Worm (Caenorhabditis elegans) whole organism, early embryonic: ENCODE data around the gene abu-12.

Experiments
- B0310.2 ChIP-seq: sonication (generic microtip); optimal IDR thresholded peaks from 2 replicates; lab custom pipeline; 2016; ENCODE audit warnings: mild to moderate bottlenecking, missing genetic modification characterization, missing compliant biosample characterization
- F13C5.2 ChIP-seq: sonication (generic microtip); optimal IDR thresholded peaks from 2 replicates; lab custom pipeline; 2017; ENCODE audit warnings: mild to moderate bottlenecking, missing genetic modification characterization, inconsistent platforms, missing compliant biosample characterization
- aly-1 ChIP-seq: sonication (generic microtip); optimal IDR thresholded peaks from 2 replicates; lab custom pipeline; 2016; ENCODE audit warnings: missing genetic modification characterization, missing compliant biosample characterization
- ama-1 ChIP-seq: fragments of 150-350 bp; optimal IDR thresholded peaks from 2 replicates; lab custom pipeline; 2014
- ceh-13 ChIP-seq: fragments of 200-800 bp; sonication (Bioruptor generic); optimal IDR thresholded peaks from 2 replicates; lab custom pipeline; 2018; ENCODE audit warnings: mild to moderate bottlenecking, missing genetic modification characterization, missing compliant biosample characterization
- ceh-36 ChIP-seq: sonication (generic microtip); optimal IDR thresholded peaks from 2 replicates; lab custom pipeline; 2016; ENCODE audit warnings: missing genetic modification characterization, inconsistent platforms, missing compliant biosample characterization
- ets-7 ChIP-seq: sonication (generic microtip); optimal IDR thresholded peaks from 2 replicates; lab custom pipeline; 2016; ENCODE audit warnings: missing genotype, missing genetic modification characterization, missing compliant biosample characterization
- flt-1 ChIP-seq: fragments of 200-800 bp; sonication (Bioruptor generic); IDR thresholded peaks from 2 replicates; pipeline ENCODE4 v1.3.6; 2022; ENCODE audit warnings: missing genetic modification characterization, missing compliant biosample characterization
- hmbx-1 ChIP-seq: sonication (generic microtip); optimal IDR thresholded peaks from 2 replicates; lab custom pipeline; 2016; ENCODE audit warnings: mild to moderate bottlenecking, missing genetic modification characterization, missing compliant biosample characterization
- hmg-4 ChIP-seq: fragments of 200-800 bp; sonication (Bioruptor generic); optimal IDR thresholded peaks from 2 replicates; lab custom pipeline; 2018; ENCODE audit warnings: mild to moderate bottlenecking, missing genetic modification characterization, missing compliant biosample characterization
- hnd-1 ChIP-seq: sonication (generic microtip); optimal IDR thresholded peaks from 2 replicates; lab custom pipeline; 2016; ENCODE audit warnings: missing genetic modification characterization, missing compliant biosample characterization
- pes-1 ChIP-seq: fragments of 200-800 bp; sonication (Bioruptor generic); IDR thresholded peaks from 2 replicates; pipeline ENCODE4 v1.3.6; 2022; ENCODE audit warnings: missing genetic modification reagents, missing genetic modification characterization, missing compliant biosample characterization
- scrt-1 ChIP-seq: fragments of 200-800 bp; sonication (Bioruptor generic); IDR thresholded peaks from 2 replicates; pipeline ENCODE4 v1.3.6; 2022; ENCODE audit warnings: missing genetic modification characterization, missing compliant biosample characterization
- sea-1 ChIP-seq: fragments of 200-800 bp; sonication (Bioruptor generic); conservative IDR thresholded peaks from 2 replicates; pipeline ENCODE4 v1.3.6; 2022; ENCODE audit warnings: missing genetic modification characterization, missing compliant biosample characterization
- tbx-11 ChIP-seq: fragments of 200-800 bp; sonication (Bioruptor generic); IDR thresholded peaks from 2 replicates; pipeline ENCODE4 v1.3.6; 2022; ENCODE audit warnings: missing genetic modification characterization, missing compliant biosample characterization
- tbx-37 ChIP-seq: fragments of 200-800 bp; sonication (Bioruptor generic); conservative IDR thresholded peaks from 2 replicates; pipeline ENCODE4 v1.3.6; 2022; ENCODE audit warnings: missing genetic modification reagents, missing genetic modification characterization, missing compliant biosample characterization
- tra-4 ChIP-seq: sonication (generic microtip); optimal IDR thresholded peaks from 2 replicates; lab custom pipeline; 2017; ENCODE audit warnings: missing genetic modification characterization, missing compliant biosample characterization

abu-12 gene

ce11 chrX:457139-457802, at the start of gene abu-12:
abu-12 (minus strand) TSS chrX:457610.
- TF ChIP-seq flt-1 (GFP tag; lab: Robert Waterston, UW) (no peak), hmg-4 (no peak), pes-1 (GFP tag; lab: Robert Waterston, UW) (no peak), tbx-37 (GFP tag; lab: Robert Waterston, UW) (no peak), B0310.2 (no peak)

- TF ChIP-seq F13C5.2 (tag; lab: Kevin White, UChicago) (no peak), aly-1 (tag; lab: Kevin White, UChicago) (no peak), scrt-1 (GFP tag; lab: Robert Waterston, UW) (no peak), ceh-36 (tag; lab: Kevin White, UChicago) (no peak), ceh-13 (GFP tag; lab: Kevin White, UChicago) (no peak), ama-1 (lab: Kevin White, UChicago) (no peak), B0310.2 (no peak), flt-1 (GFP tag; lab: Robert Waterston, UW) (no peak), sea-1 (GFP tag; lab: Robert Waterston, UW) (no peak), tbx-37 (GFP tag; lab: Robert Waterston, UW) (no peak), tra-4 (tag; lab: Kevin White, UChicago) (no peak), tbx-11 (no peak), hmg-4 (no peak), hnd-1 (tag; lab: Kevin White, UChicago) (no peak), ets-7 (tag; lab: Kevin White, UChicago) (no peak), hmbx-1 (tag; lab: Kevin White, UChicago) (no peak)
These were observed 49.4 kb upstream of the abu-12 start, which contains the start of gene B0310.2 for ce11 chrX:506848-507247. B0310.2 (minus strand) TSS chrX:506948.

ce11 chrX:505014-505413, 47.6 kb upstream of the abu-12 start:
- no peak for TF ChIP-seq tra-4 (tag; lab: Kevin White, UChicago)
- TF ChIP-seq F13C5.2 (tag; lab: Kevin White, UChicago), result no peak
- no peak for TF ChIP-seq ets-7 (tag; lab: Kevin White, UChicago)
- no peak for TF ChIP-seq flt-1 (GFP tag; lab: Robert Waterston, UW)
- TF ChIP-seq tbx-37 (GFP tag; lab: Robert Waterston, UW), result no peak
- TF ChIP-seq hmg-4, result no peak
- no peak for TF ChIP-seq ceh-13 (GFP tag; lab: Kevin White, UChicago)
- TF ChIP-seq hnd-1 (tag; lab: Kevin White, UChicago), result no peak

- no peak for TF ChIP-seq ets-7 (tag; lab: Kevin White, UChicago)
- TF ChIP-seq flt-1 (GFP tag; lab: Robert Waterston, UW), result no peak
- no peak for TF ChIP-seq ceh-13 (GFP tag; lab: Kevin White, UChicago)
- no peak for TF ChIP-seq B0310.2
- no peak for TF ChIP-seq aly-1 (tag; lab: Kevin White, UChicago)
- TF ChIP-seq hmbx-1 (tag; lab: Kevin White, UChicago), result no peak
- TF ChIP-seq tra-4 (tag; lab: Kevin White, UChicago), result no peak
- TF ChIP-seq tbx-37 (GFP tag; lab: Robert Waterston, UW), result no peak
- TF ChIP-seq sea-1 (GFP tag; lab: Robert Waterston, UW), result no peak
- TF ChIP-seq hmg-4, result no peak
- TF ChIP-seq hnd-1 (tag; lab: Kevin White, UChicago), result no peak
- TF ChIP-seq tbx-11, result no peak
- TF ChIP-seq F13C5.2 (tag; lab: Kevin White, UChicago), result no peak
- TF ChIP-seq ama-1 (lab: Kevin White, UChicago), result no peak
These were observed 46.8 kb upstream of the abu-12 start for ce11 chrX:504046-504843.

ce11 chrX:498640-499039, 41.2 kb upstream of the abu-12 start:
- TF ChIP-seq hnd-1 (tag; lab: Kevin White, UChicago) (no peak), tbx-37 (GFP tag; lab: Robert Waterston, UW) (no peak), ceh-36 (tag; lab: Kevin White, UChicago) (no peak), flt-1 (GFP tag; lab: Robert Waterston, UW) (no peak), F13C5.2 (tag; lab: Kevin White, UChicago) (no peak), hmg-4 (no peak), ets-7 (tag; lab: Kevin White, UChicago) (no peak), tra-4 (tag; lab: Kevin White, UChicago) (no peak), scrt-1 (GFP tag; lab: Robert Waterston, UW) (no peak), B0310.2 (no peak), ama-1 (lab: Kevin White, UChicago) (no peak), tbx-11 (no peak), aly-1 (tag; lab: Kevin White, UChicago) (no peak), sea-1 (GFP tag; lab: Robert Waterston, UW) (no peak), ceh-13 (GFP tag; lab: Kevin White, UChicago) (no peak), hmbx-1 (tag; lab: Kevin White, UChicago) (no peak), pes-1 (GFP tag; lab: Robert Waterston, UW) (no peak)

- TF ChIP-seq scrt-1 (GFP tag; lab: Robert Waterston, UW), result no peak
- no peak for TF ChIP-seq tbx-37 (GFP tag; lab: Robert Waterston, UW)
These were observed 39.4 kb upstream of the abu-12 start for ce11 chrX:496795-497194.

ce11 chrX:492919-493318, 35.5 kb upstream of the abu-12 start, which contains the start of gene B0310.1:
B0310.1 (plus strand) TSS chrX:493228.
- TF ChIP-seq ceh-13 (GFP tag; lab: Kevin White, UChicago) (no peak), ceh-36 (tag; lab: Kevin White, UChicago) (no peak), B0310.2 (no peak), hmbx-1 (tag; lab: Kevin White, UChicago) (no peak), flt-1 (GFP tag; lab: Robert Waterston, UW) (no peak), ama-1 (lab: Kevin White, UChicago) (no peak), scrt-1 (GFP tag; lab: Robert Waterston, UW) (no peak), hmg-4 (no peak), sea-1 (GFP tag; lab: Robert Waterston, UW) (no peak), tbx-11 (no peak), tbx-37 (GFP tag; lab: Robert Waterston, UW) (no peak), aly-1 (tag; lab: Kevin White, UChicago) (no peak), tra-4 (tag; lab: Kevin White, UChicago) (no peak), pes-1 (GFP tag; lab: Robert Waterston, UW) (no peak), F13C5.2 (tag; lab: Kevin White, UChicago) (no peak), ets-7 (tag; lab: Kevin White, UChicago) (no peak), hnd-1 (tag; lab: Kevin White, UChicago) (no peak)
